Fruit fly (Drosophila melanogaster) whole organism, embryonic: ENCODE measurements around the gene tyf.

Experiments used
- CG10267 ChIP-seq: fragments of 200-800 bp; sonication (Bioruptor generic); optimal IDR thresholded peaks from 2 replicates; lab custom pipeline; 2018; ENCODE audit warnings: missing biosample characterization, mild to moderate bottlenecking, missing genetic modification characterization, moderate library complexity
- CG10274 ChIP-seq: fragments of 200-800 bp; sonication (Bioruptor generic); optimal IDR thresholded peaks from 3 replicates; lab custom pipeline; 2017; ENCODE audit warnings: missing biosample characterization, mild to moderate bottlenecking, missing genetic modification characterization
- CG11398 ChIP-seq: fragments of 200-800 bp; sonication (Bioruptor generic); optimal IDR thresholded peaks from 2 replicates; lab custom pipeline; 2016; ENCODE audit warnings: missing biosample characterization, missing genetic modification characterization
- CG1603 ChIP-seq: fragments of 200-800 bp; sonication (Bioruptor generic); optimal IDR thresholded peaks from 2 replicates; lab custom pipeline; 2019; ENCODE audit warnings: missing biosample characterization, mild to moderate bottlenecking, missing genetic modification characterization, moderate library complexity
- CG2116 ChIP-seq: fragments of 200-800 bp; sonication (Bioruptor generic); optimal IDR thresholded peaks from 3 replicates; lab custom pipeline; 2018; ENCODE audit warnings: missing biosample characterization, mild to moderate bottlenecking, missing genetic modification characterization
- CG2120 ChIP-seq: fragments of 200-800 bp; sonication (Bioruptor generic); optimal IDR thresholded peaks from 3 replicates; lab custom pipeline; 2016; ENCODE audit warnings: missing biosample characterization, missing genetic modification characterization
- CG2129 ChIP-seq: fragments of 200-800 bp; sonication (Bioruptor generic); IDR thresholded peaks from 2 replicates; pipeline ENCODE4 v1.3.6; 2022; ENCODE audit warnings: missing biosample characterization, missing genetic modification characterization; ENCODE audit not compliant: partially characterized antibody
- CG2712 ChIP-seq: fragments of 200-800 bp; optimal IDR thresholded peaks from 3 replicates; lab custom pipeline; 2019; ENCODE audit warnings: missing biosample characterization, mild to moderate bottlenecking, missing genetic modification characterization, moderate library complexity
- CG31441 ChIP-seq: fragments of 200-800 bp; sonication (Bioruptor generic); IDR thresholded peaks from 2 replicates; pipeline ENCODE4 v1.3.6; 2022; ENCODE audit warnings: missing biosample characterization, missing genetic modification characterization
- CG32772 ChIP-seq: fragments of 200-800 bp; sonication (Bioruptor generic); IDR thresholded peaks from 2 replicates; pipeline ENCODE4 v1.3.6; 2022; ENCODE audit warnings: missing biosample characterization, missing genetic modification characterization
- CG34224 ChIP-seq: fragments of 200-800 bp; sonication (Bioruptor generic); IDR thresholded peaks from 3 replicates; pipeline ENCODE4 v1.3.6; 2022; ENCODE audit warnings: missing biosample characterization, missing genetic modification characterization; ENCODE audit not compliant: partially characterized antibody
- CG3726 ChIP-seq: fragments of 200-800 bp; sonication (Bioruptor generic); IDR thresholded peaks from 3 replicates; pipeline ENCODE4, ENCODE4 v1.3.6; 2022; ENCODE audit warnings: missing biosample characterization, missing genetic modification characterization
- CG3995 ChIP-seq: fragments of 200-800 bp; sonication (Bioruptor generic); optimal IDR thresholded peaks from 3 replicates; lab custom pipeline; 2016; ENCODE audit warnings: missing biosample characterization, missing genetic modification characterization
- CG4424 ChIP-seq: fragments of 200-800 bp; sonication (Bioruptor generic); optimal IDR thresholded peaks from 3 replicates; lab custom pipeline; 2016; ENCODE audit warnings: missing biosample characterization, missing genetic modification characterization
- CG6791 ChIP-seq: fragments of 200-800 bp; sonication (Bioruptor generic); IDR thresholded peaks from 3 replicates; pipeline ENCODE4 v1.3.6; 2022; ENCODE audit warnings: missing biosample characterization, missing genetic modification characterization; ENCODE audit not compliant: partially characterized antibody
- CG7556 ChIP-seq: fragments of 200-800 bp; sonication (Bioruptor generic); optimal IDR thresholded peaks from 2 replicates; lab custom pipeline; 2017; ENCODE audit warnings: missing biosample characterization, mild to moderate bottlenecking, missing genetic modification characterization
- CG7963 ChIP-seq: fragments of 200-800 bp; sonication (Bioruptor generic); IDR thresholded peaks from 3 replicates; pipeline ENCODE4 v1.3.6; 2022; ENCODE audit warnings: missing biosample characterization, missing genetic modification characterization; ENCODE audit not compliant: partially characterized antibody
- CG9817 ChIP-seq: fragments of 200-800 bp; sonication (Bioruptor generic); optimal IDR thresholded peaks from 2 replicates; lab custom pipeline; 2018; ENCODE audit warnings: missing biosample characterization, mild to moderate bottlenecking, missing genetic modification characterization, moderate library complexity
- CG9932 ChIP-seq: fragments of 200-800 bp; sonication (Bioruptor generic); IDR thresholded peaks from 2 replicates; pipeline ENCODE4 v1.3.6; 2022; ENCODE audit warnings: missing biosample characterization, missing genetic modification characterization
- Dll ChIP-seq: fragments of 200-800 bp; sonication (Bioruptor generic); IDR thresholded peaks from 4 replicates; pipeline ENCODE4 v1.3.6; 2022; ENCODE audit warnings: missing biosample characterization, missing genetic modification characterization; ENCODE audit not compliant: partially characterized antibody
- Dref ChIP-seq: fragments of 200-800 bp; sonication (Bioruptor generic); IDR thresholded peaks from 2 replicates; pipeline ENCODE4 v1.3.6; 2022; ENCODE audit warnings: missing biosample characterization, missing genetic modification characterization
- E2f2 ChIP-seq: fragments of 200-800 bp; sonication (Bioruptor generic); IDR thresholded peaks from 2 replicates; pipeline ENCODE4 v1.3.6; 2022; ENCODE audit warnings: missing biosample characterization, missing genetic modification characterization
- Ets65A ChIP-seq: fragments of 200-800 bp; sonication (Bioruptor generic); peaks from one replicate; lab custom pipeline; 2016; ENCODE audit warnings: missing biosample characterization, missing genetic modification characterization
- Ets97D ChIP-seq: fragments of 200-800 bp; sonication (Bioruptor generic); optimal IDR thresholded peaks from 3 replicates; lab custom pipeline; 2016; ENCODE audit warnings: missing biosample characterization, missing genetic modification characterization
- HLH54F ChIP-seq: fragments of 200-800 bp; sonication (Bioruptor generic); optimal IDR thresholded peaks from 3 replicates; lab custom pipeline; 2016; ENCODE audit warnings: missing biosample characterization, missing genetic modification characterization
- Hsf ChIP-seq: fragments of 200-800 bp; sonication (Bioruptor generic); optimal IDR thresholded peaks from 3 replicates; lab custom pipeline; 2016; ENCODE audit warnings: missing biosample characterization, missing genetic modification characterization
- Med ChIP-seq: fragments of 200-800 bp; sonication (Bioruptor generic); peaks from one replicate; lab custom pipeline; 2016; ENCODE audit warnings: missing biosample characterization, missing genetic modification characterization, mild to moderate bottlenecking, inconsistent platforms, moderate library complexity
- Scr ChIP-seq: fragments of 200-800 bp; sonication (Bioruptor generic); IDR thresholded peaks from 2 replicates; pipeline ENCODE4 v1.3.6; 2022; ENCODE audit warnings: missing biosample characterization, missing genetic modification characterization; ENCODE audit not compliant: partially characterized antibody
- Sry-β ChIP-seq: fragments of 200-800 bp; sonication (Bioruptor generic); optimal IDR thresholded peaks from 2 replicates; lab custom pipeline; 2018; ENCODE audit warnings: missing biosample characterization, mild to moderate bottlenecking, missing genetic modification characterization, moderate library complexity
- YL-1 ChIP-seq: fragments of 200-800 bp; sonication (Bioruptor generic); optimal IDR thresholded peaks from 3 replicates; lab custom pipeline; 2017; ENCODE audit warnings: missing biosample characterization, mild to moderate bottlenecking, missing genetic modification characterization
- ase ChIP-seq: fragments of 200-800 bp; sonication (Bioruptor generic); IDR thresholded peaks from 3 replicates; pipeline ENCODE4 v1.3.6; 2022; ENCODE audit warnings: missing biosample characterization, missing genetic modification characterization
- chif ChIP-seq, 2 experiments: fragments of 200-800 bp; sonication (Bioruptor generic); optimal IDR thresholded peaks; 3 replicates each; lab custom pipeline; 2016; ENCODE audit warnings: missing biosample characterization in 2 of 2, missing genetic modification characterization in 2 of 2
- crc ChIP-seq: fragments of 200-800 bp; sonication (Bioruptor generic); optimal IDR thresholded peaks from 2 replicates; lab custom pipeline; 2016; ENCODE audit warnings: missing biosample characterization, missing genetic modification characterization
- dm ChIP-seq: fragments of 200-800 bp; sonication (Bioruptor generic); optimal IDR thresholded peaks from 3 replicates; lab custom pipeline; 2016; ENCODE audit warnings: missing biosample characterization, missing genetic modification characterization
- dpn ChIP-seq, 2 experiments: fragments of 200-800 bp; sonication (Bioruptor generic); optimal IDR thresholded peaks; 3 replicates each; lab custom pipeline; 2016; ENCODE audit warnings: missing biosample characterization in 2 of 2, missing genetic modification characterization in 2 of 2
- gfzf ChIP-seq: fragments of 200-800 bp; sonication (Bioruptor generic); optimal IDR thresholded peaks from 2 replicates; lab custom pipeline; 2016; ENCODE audit warnings: missing biosample characterization, mild to moderate bottlenecking, missing genetic modification characterization, moderate library complexity
- hbn ChIP-seq: fragments of 200-800 bp; sonication (Bioruptor generic); IDR thresholded peaks from 2 replicates; pipeline ENCODE4 v1.3.6; 2022; ENCODE audit warnings: missing biosample characterization, missing genetic modification characterization; ENCODE audit not compliant: partially characterized antibody
- kay ChIP-seq: fragments of 200-800 bp; sonication (Bioruptor generic); optimal IDR thresholded peaks from 2 replicates; lab custom pipeline; 2016; ENCODE audit warnings: missing biosample characterization, missing genetic modification characterization
- knrl ChIP-seq: fragments of 200-800 bp; sonication (Bioruptor generic); IDR thresholded peaks from 3 replicates; pipeline ENCODE4 v1.3.6; 2022; ENCODE audit warnings: missing biosample characterization, missing genetic modification characterization; ENCODE audit not compliant: partially characterized antibody
- mam ChIP-seq: fragments of 200-800 bp; sonication (Bioruptor generic); optimal IDR thresholded peaks from 3 replicates; lab custom pipeline; 2016; ENCODE audit warnings: missing biosample characterization, missing genetic modification characterization
- pzg ChIP-seq: fragments of 200-800 bp; sonication (Bioruptor generic); optimal IDR thresholded peaks from 3 replicates; lab custom pipeline; 2018; ENCODE audit warnings: missing biosample characterization, mild to moderate bottlenecking, missing genetic modification characterization, moderate library complexity
- rib ChIP-seq: fragments of 200-800 bp; sonication (Bioruptor generic); IDR thresholded peaks from 2 replicates; pipeline ENCODE4 v1.3.6; 2022; ENCODE audit warnings: missing biosample characterization, missing genetic modification characterization
- row ChIP-seq: fragments of 200-800 bp; sonication (Bioruptor generic); IDR thresholded peaks from 3 replicates; pipeline ENCODE4 v1.3.6; 2022; ENCODE audit warnings: missing biosample characterization, missing genetic modification characterization
- sens ChIP-seq: fragments of 200-800 bp; sonication (Bioruptor generic); peaks from one replicate; lab custom pipeline; 2016; ENCODE audit warnings: missing biosample characterization, missing genetic modification characterization
- sisA ChIP-seq: fragments of 200-800 bp; sonication (Bioruptor generic); IDR thresholded peaks from 2 replicates; pipeline ENCODE4 v1.3.6; 2022; ENCODE audit warnings: missing biosample characterization, missing genetic modification characterization
- slbo ChIP-seq: fragments of 200-800 bp; sonication (Bioruptor generic); IDR thresholded peaks from 2 replicates; pipeline ENCODE4 v1.3.6; 2022; ENCODE audit warnings: missing biosample characterization, missing genetic modification characterization
- tna ChIP-seq: fragments of 200-800 bp; sonication (Bioruptor generic); IDR thresholded peaks from 2 replicates; pipeline ENCODE4 v1.3.6; 2022; ENCODE audit warnings: missing biosample characterization, missing genetic modification characterization; ENCODE audit not compliant: partially characterized antibody
- unc-4 ChIP-seq: fragments of 200-800 bp; sonication (Bioruptor generic); IDR thresholded peaks from 2 replicates; pipeline ENCODE4 v1.3.6; 2022; ENCODE audit warnings: missing biosample characterization, missing genetic modification characterization; ENCODE audit not compliant: partially characterized antibody
- vnd ChIP-seq: fragments of 200-800 bp; sonication (Bioruptor generic); IDR thresholded peaks from 3 replicates; pipeline ENCODE4 v1.3.6; 2022; ENCODE audit warnings: missing biosample characterization, missing genetic modification characterization; ENCODE audit not compliant: partially characterized antibody

tyf gene

dm6 chrX:4113698-4114216 is 3.1 kb upstream of the tyf start, which contains the start of the genes dgt4 and Nsun2 (continued):
- TF ChIP-seq crc (no peak), gfzf (GFP tag; lab: Kevin White, UChicago) (peak; percentile 13), CG34224 (GFP tag; lab: Robert Waterston, UW) (peak; percentile 36; the same call in 1 of the 3 replicates), tna (0 out of 2 replicates have a peak, but pooled peaks have one; percentile 43), kay (GFP tag; lab: Kevin White, UChicago) (peak; percentile 29), chif (GFP tag; optimal IDR thresholded peaks at IDR 0.05; lab: Kevin White, UChicago) (no peak), CG31441 (0 out of 2 replicates have a peak, but pooled peaks have one; percentile 13), CG9817 (tag; lab: Kevin White, UChicago) (peak; percentile 8), CG6791 (0 out of 3 replicates have a peak, but pooled peaks have one; percentile 50), mam (GFP tag; lab: Kevin White, UChicago) (peak; percentile 57), CG3726 (GFP tag; lab: Robert Waterston, UW) (no peak), CG10274 (GFP tag; lab: Kevin White, UChicago) (no peak), dpn (GFP tag; optimal IDR thresholded peaks at IDR 0.05; lab: Kevin White, UChicago) (peak; percentile 0 to 7), CG7963 (GFP tag; lab: Robert Waterston, UW) (no peak), CG1603 (tag; lab: Kevin White, UChicago) (peak; percentile 40), CG2129 (GFP tag; lab: Robert Waterston, UW) (0 out of 2 replicates have a peak, but pooled peaks have one; percentile 14), vnd (peak; percentile 44; the same call in 1 of the 3 replicates), row (peak; percentile 49), dm (GFP tag; lab: Kevin White, UChicago) (peak; percentile 64), Sry-β (GFP tag; lab: Kevin White, UChicago) (peak; percentile 65), pzg (GFP tag; lab: Kevin White, UChicago) (peak; percentile 22), unc-4 (peak; percentile 64; the same call in 1 of the 2 replicates), CG4424 (GFP tag; lab: Kevin White, UChicago) (peak; percentile 25), sens (GFP tag; lab: Kevin White, UChicago) (peak; percentile 62), Ets97D (GFP tag; lab: Kevin White, UChicago) (peak; percentile 11), rib (GFP tag; lab: Robert Waterston, UW) (no peak), CG10267 (tag; lab: Kevin White, UChicago) (peak; percentile 19), Dll (peak; percentile 72; the same call in 3 of the 4 replicates), slbo (GFP tag; lab: Robert Waterston, UW) (peak; percentile 33; the same call in 1 of the 2 replicates), Scr (GFP tag; lab: Robert Waterston, UW) (peak; percentile 66), CG9932 (GFP tag; lab: Robert Waterston, UW) (peak; percentile 40; the same call in 1 of the 2 replicates), Dref (GFP tag; lab: Robert Waterston, UW) (peak; percentile 64), E2f2 (peak; percentile 60), HLH54F (GFP tag; lab: Kevin White, UChicago) (peak; percentile 14), CG32772 (GFP tag; lab: Robert Waterston, UW) (no peak), knrl (peak; percentile 63; the same call in 2 of the 3 replicates), CG2120 (GFP tag; lab: Kevin White, UChicago) (peak; percentile 37), CG11398 (GFP tag; lab: Kevin White, UChicago) (no peak), CG7556 (no peak), Hsf (peak; percentile 18), CG2712 (peak; percentile 15), Ets65A (GFP tag; lab: Kevin White, UChicago) (peak; percentile 90), CG2116 (GFP tag; lab: Kevin White, UChicago) (peak; percentile 54), YL-1 (peak; percentile 49), ase (GFP tag; lab: Robert Waterston, UW) (no peak), sisA (GFP tag; lab: Robert Waterston, UW) (peak; percentile 35; the same call in 1 of the 2 replicates), Med (peak; percentile 64), CG3995 (GFP tag; lab: Kevin White, UChicago) (peak; percentile 21), hbn (GFP tag; lab: Robert Waterston, UW) (0 out of 2 replicates have a peak, but pooled peaks have one; percentile 15)
